ENCODE assay signal across 3 fruit fly cellular contexts in genomic region chrX:899407-900050, dm6.
TF ChIP-seq lines count a peak whose summit lies in the region.

No protein-coding gene starts in this region.

- TF ChIP-seq CTCF in whole organism, embryonic (GFP tag; optimal IDR thresholded peaks at IDR 0.05; lab: Kevin White, UChicago): no peak

TF ChIP-seq in whole organism, embryonic, 481 proteins besides CTCF, POLR2A, EP300 and RAD21 (continues in another document):
- TF ChIP-seq CG18599 (GFP tag; optimal IDR thresholded peaks at IDR 0.05; lab: Kevin White, UChicago) (no peak), CG2712 (tag; optimal IDR thresholded peaks at IDR 0.05; lab: Kevin White, UChicago) (no peak), danr (GFP tag; IDR thresholded peaks at IDR 0.05; lab: Robert Waterston, UW) (no peak), chinmo (GFP tag; IDR thresholded peaks at IDR 0.05; lab: Robert Waterston, UW; ENCODE audit: partially characterized antibody) (0 out of 4 replicates have a peak, but pooled peaks have one; percentile 74), CG9727 (GFP tag; optimal IDR thresholded peaks at IDR 0.05; lab: Kevin White, UChicago) (no peak), CG42726 (GFP tag; IDR thresholded peaks at IDR 0.05; lab: Robert Waterston, UW; ENCODE audit: partially characterized antibody) (no peak), Sry-δ (GFP tag; optimal IDR thresholded peaks at IDR 0.05; lab: Kevin White, UChicago) (no peak), Hr3 (GFP tag; optimal IDR thresholded peaks at IDR 0.05; lab: Kevin White, UChicago) (no peak), Gsc (GFP tag; IDR thresholded peaks at IDR 0.05; lab: Robert Waterston, UW) (no peak), otp (GFP tag; IDR thresholded peaks at IDR 0.05; lab: Robert Waterston, UW) (no peak), abd-A (tag; optimal IDR thresholded peaks at IDR 0.05; lab: Kevin White, UChicago) (peak; percentile 15), CG9932 (GFP tag; IDR thresholded peaks at IDR 0.05; lab: Robert Waterston, UW) (no peak), Ptx1 (GFP tag; IDR thresholded peaks at IDR 0.05; lab: Robert Waterston, UW) (no peak), ara (GFP tag; IDR thresholded peaks at IDR 0.05; lab: Robert Waterston, UW) (no peak), da (GFP tag; optimal IDR thresholded peaks at IDR 0.05; lab: Kevin White, UChicago) (no peak), CG7839 (tag; optimal IDR thresholded peaks at IDR 0.05; lab: Kevin White, UChicago) (no peak), crol (GFP tag; IDR thresholded peaks at IDR 0.05; lab: Robert Waterston, UW) (no peak), CG9437 (GFP tag; optimal IDR thresholded peaks at IDR 0.05; lab: Kevin White, UChicago) (no peak), dm (GFP tag; optimal IDR thresholded peaks at IDR 0.05; lab: Kevin White, UChicago) (no peak), Abd-B (GFP tag; optimal IDR thresholded peaks at IDR 0.05; lab: Kevin White, UChicago) (no peak), ewg (GFP tag; optimal IDR thresholded peaks at IDR 0.05; lab: Kevin White, UChicago) (no peak), Vsx1 (GFP tag; optimal IDR thresholded peaks at IDR 0.05; lab: Kevin White, UChicago) (peak; percentile 57), CrebB (tag; optimal IDR thresholded peaks at IDR 0.05; lab: Kevin White, UChicago) (no peak), CG11247 (GFP tag; IDR thresholded peaks at IDR 0.05; lab: Robert Waterston, UW) (no peak), NC2β (GFP tag; optimal IDR thresholded peaks at IDR 0.05; lab: Kevin White, UChicago) (no peak), salm (tag; optimal IDR thresholded peaks at IDR 0.05; lab: Kevin White, UChicago) (no peak), gcm2 (GFP tag; optimal IDR thresholded peaks at IDR 0.05; lab: Kevin White, UChicago) (no peak), zen2 (GFP tag; IDR thresholded peaks at IDR 0.05; lab: Robert Waterston, UW; ENCODE audit: partially characterized antibody) (no peak), CG12391 (tag; optimal IDR thresholded peaks at IDR 0.05; lab: Kevin White, UChicago) (no peak), luna (GFP tag; optimal IDR thresholded peaks at IDR 0.05; lab: Kevin White, UChicago) (no peak), CG12769 (tag; optimal IDR thresholded peaks at IDR 0.05; lab: Kevin White, UChicago) (peak; percentile 11), p53 (GFP tag; optimal IDR thresholded peaks at IDR 0.05; lab: Kevin White, UChicago) (no peak)

TF ChIP-seq in whole organism, prepupa, 60 proteins besides CTCF, POLR2A, EP300 and RAD21:
- TF ChIP-seq CG6163 (GFP tag; IDR thresholded peaks at IDR 0.05; lab: Robert Waterston, UW): 0 out of 3 replicates have a peak, but pooled peaks have one; percentile 13
- peak; percentile 21 for TF ChIP-seq CG32006 (GFP tag; optimal IDR thresholded peaks at IDR 0.05; lab: Kevin White, UChicago)
- no peak for TF ChIP-seq CG7368 (GFP tag; optimal IDR thresholded peaks at IDR 0.05; lab: Kevin White, UChicago)
- TF ChIP-seq CG15336 (GFP tag; IDR thresholded peaks at IDR 0.05; lab: Robert Waterston, UW): peak; percentile 53
- peak; percentile 57 for TF ChIP-seq Eip78C (GFP tag; lab: Kevin White, UChicago)
- TF ChIP-seq CG6808 (GFP tag; optimal IDR thresholded peaks at IDR 0.05; lab: Kevin White, UChicago): no peak
- TF ChIP-seq CG11294 (GFP tag; IDR thresholded peaks at IDR 0.05; lab: Robert Waterston, UW): peak; percentile 7; the same call in 1 of the 2 replicates
- TF ChIP-seq Lpt (GFP tag; optimal IDR thresholded peaks at IDR 0.05; lab: Kevin White, UChicago): peak; percentile 2
- peak; percentile 50; the same call in 1 of the 3 replicates for TF ChIP-seq eg (GFP tag; IDR thresholded peaks at IDR 0.05; lab: Robert Waterston, UW)
- TF ChIP-seq CG6792 (GFP tag; optimal IDR thresholded peaks at IDR 0.05; lab: Kevin White, UChicago): no peak
- TF ChIP-seq svp (GFP tag; lab: Kevin White, UChicago): peak; percentile 46
- TF ChIP-seq Blimp-1 (GFP tag; optimal IDR thresholded peaks at IDR 0.05; lab: Kevin White, UChicago): no peak
- no peak for TF ChIP-seq dac (GFP tag; optimal IDR thresholded peaks at IDR 0.05; lab: Kevin White, UChicago)
- no peak for TF ChIP-seq CG8632 (GFP tag; optimal IDR thresholded peaks at IDR 0.05; lab: Kevin White, UChicago)
- no peak for TF ChIP-seq salr (GFP tag; optimal IDR thresholded peaks at IDR 0.05; lab: Kevin White, UChicago)
- 0 out of 3 replicates have a peak, but pooled peaks have one; percentile 20 for TF ChIP-seq CG8119 (GFP tag; IDR thresholded peaks at IDR 0.05; lab: Robert Waterston, UW)

TF ChIP-seq in whole organism, pupa, 21 proteins besides CTCF, POLR2A, EP300 and RAD21:
- TF ChIP-seq fd96Ca (GFP tag; IDR thresholded peaks at IDR 0.05; lab: Robert Waterston, UW): 0 out of 3 replicates have a peak, but pooled peaks have one; percentile 34
- no peak for TF ChIP-seq Snoo (tag; optimal IDR thresholded peaks at IDR 0.05; lab: Kevin White, UChicago)

Comparison
In these comparisons a context has a peak if more than half of its experiments do, and no peak if none do; other contexts are left out.
1. Of the 7 proteins assayed by ChIP-seq in both whole organism, embryonic and whole organism, prepupa: peak only in whole organism, embryonic: none; only in whole organism, prepupa: Lpt; in both: none; in neither: 6.